Worm (Caenorhabditis elegans): ENCODE data around the gene spig-8.

- no peak for TF ChIP-seq W03F9.2 (tag; optimal IDR thresholded peaks at IDR 0.05)
- TF ChIP-seq him-1 (tag; optimal IDR thresholded peaks at IDR 0.05) = no peak
Observed at ce11 chrV:7021772-7022171, 32.9 kb upstream of the spig-8 start, which contains the start of gene F20A1.4.

Data from whole organism, L4/young adult.